Fruit fly (Drosophila melanogaster) whole organism, prepupa: ENCODE data around the gene CG31370.

Source experiments
- CG11294 ChIP-seq: fragments of 200-800 bp; sonication (Bioruptor generic); IDR thresholded peaks from 2 replicates; pipeline ENCODE4 v1.3.6; 2022; ENCODE audit warnings: missing biosample characterization, missing genetic modification characterization
- CG11762 ChIP-seq: fragments of 200-800 bp; sonication (Bioruptor generic); optimal IDR thresholded peaks from 3 replicates; lab custom pipeline; 2016; ENCODE audit warnings: missing biosample characterization, missing genetic modification characterization; ENCODE audit not compliant: insufficient read depth
- CG11902 ChIP-seq: fragments of 200-800 bp; sonication (Bioruptor generic); optimal IDR thresholded peaks from 3 replicates; lab custom pipeline; 2016; ENCODE audit warnings: missing biosample characterization, missing genetic modification characterization
- CG15336 ChIP-seq: fragments of 200-800 bp; sonication (Bioruptor generic); IDR thresholded peaks from 2 replicates; pipeline ENCODE4 v1.3.6; 2022; ENCODE audit warnings: missing biosample characterization, missing genetic modification characterization
- CG1621 ChIP-seq: fragments of 200-800 bp; sonication (Bioruptor generic); optimal IDR thresholded peaks from 3 replicates; lab custom pipeline; 2018; ENCODE audit warnings: missing biosample characterization, mild to moderate bottlenecking, missing genetic modification characterization
- CG3032 ChIP-seq: fragments of 200-800 bp; optimal IDR thresholded peaks from 2 replicates; lab custom pipeline; 2019; ENCODE audit warnings: missing biosample characterization, mild to moderate bottlenecking, missing genetic modification characterization, moderate library complexity
- CG31627 ChIP-seq: fragments of 200-800 bp; sonication (Bioruptor generic); optimal IDR thresholded peaks from 3 replicates; lab custom pipeline; 2016; ENCODE audit warnings: missing biosample characterization, missing genetic modification characterization
- CG32006 ChIP-seq: fragments of 200-800 bp; sonication (Bioruptor generic); optimal IDR thresholded peaks from 3 replicates; lab custom pipeline; 2017; ENCODE audit warnings: missing biosample characterization, mild to moderate bottlenecking, missing genetic modification characterization
- CG34406 ChIP-seq: fragments of 200-800 bp; sonication (Bioruptor generic); optimal IDR thresholded peaks from 3 replicates; lab custom pipeline; 2016; ENCODE audit warnings: missing biosample characterization, missing genetic modification characterization
- CG3919 ChIP-seq: fragments of 200-800 bp; sonication (Bioruptor generic); optimal IDR thresholded peaks from 3 replicates; lab custom pipeline; 2016; ENCODE audit warnings: missing biosample characterization, missing genetic modification characterization
- CG4318 ChIP-seq: fragments of 200-800 bp; sonication (Bioruptor generic); optimal IDR thresholded peaks from 3 replicates; lab custom pipeline; 2017; ENCODE audit warnings: missing biosample characterization, mild to moderate bottlenecking, missing genetic modification characterization
- CG6163 ChIP-seq: fragments of 200-800 bp; sonication (Bioruptor generic); IDR thresholded peaks from 3 replicates; pipeline ENCODE4 v1.3.6; 2022; ENCODE audit warnings: missing biosample characterization, missing genetic modification characterization
- CG6276 ChIP-seq: fragments of 200-800 bp; sonication (Bioruptor generic); optimal IDR thresholded peaks from 2 replicates; lab custom pipeline; 2017; ENCODE audit warnings: missing biosample characterization, mild to moderate bottlenecking, missing genetic modification characterization
- CG7368 ChIP-seq: fragments of 200-800 bp; sonication (Bioruptor generic); optimal IDR thresholded peaks from 3 replicates; lab custom pipeline; 2016; ENCODE audit warnings: missing biosample characterization, missing genetic modification characterization
- CG8119 ChIP-seq: fragments of 200-800 bp; sonication (Bioruptor generic); IDR thresholded peaks from 3 replicates; pipeline ENCODE4 v1.3.6; 2022; ENCODE audit warnings: missing biosample characterization, missing genetic modification characterization
- CG8319 ChIP-seq: fragments of 200-800 bp; sonication (Bioruptor generic); optimal IDR thresholded peaks from 3 replicates; lab custom pipeline; 2016; ENCODE audit warnings: missing biosample characterization, missing genetic modification characterization
- CG8632 ChIP-seq: fragments of 200-800 bp; sonication (Bioruptor generic); optimal IDR thresholded peaks from 3 replicates; lab custom pipeline; 2016; ENCODE audit warnings: missing biosample characterization, missing genetic modification characterization
- Eip75B ChIP-seq: fragments of 200-800 bp; sonication (Bioruptor generic); optimal IDR thresholded peaks from 3 replicates; lab custom pipeline; 2016; ENCODE audit warnings: missing biosample characterization, missing genetic modification characterization
- Eip93F ChIP-seq: fragments of 200-800 bp; sonication (Bioruptor generic); optimal IDR thresholded peaks from 2 replicates; lab custom pipeline; 2016; ENCODE audit warnings: missing biosample characterization, mild to moderate bottlenecking, missing genetic modification characterization
- Ets21C ChIP-seq: fragments of 200-800 bp; sonication (Bioruptor generic); optimal IDR thresholded peaks from 3 replicates; lab custom pipeline; 2016; ENCODE audit warnings: missing biosample characterization, missing genetic modification characterization
- Ets96B ChIP-seq: fragments of 200-800 bp; optimal IDR thresholded peaks from 2 replicates; lab custom pipeline; 2019; ENCODE audit warnings: missing biosample characterization, mild to moderate bottlenecking, missing genetic modification characterization, moderate library complexity
- Gug ChIP-seq: fragments of 200-800 bp; sonication (Bioruptor generic); IDR thresholded peaks from 2 replicates; pipeline ENCODE4 v1.3.6; 2022; ENCODE audit warnings: missing biosample characterization, missing genetic modification characterization
- Hr39 ChIP-seq: fragments of 200-800 bp; sonication (Bioruptor generic); optimal IDR thresholded peaks from 2 replicates; lab custom pipeline; 2016; ENCODE audit warnings: missing biosample characterization, missing genetic modification characterization
- Lpt ChIP-seq: fragments of 200-800 bp; sonication (Bioruptor generic); optimal IDR thresholded peaks from 3 replicates; lab custom pipeline; 2016; ENCODE audit warnings: missing biosample characterization, missing genetic modification characterization
- OdsH ChIP-seq: fragments of 200-800 bp; sonication (Bioruptor generic); optimal IDR thresholded peaks from 3 replicates; lab custom pipeline; 2016; ENCODE audit warnings: missing biosample characterization, missing genetic modification characterization
- Sox15 ChIP-seq: fragments of 200-800 bp; sonication (Bioruptor generic); optimal IDR thresholded peaks from 3 replicates; lab custom pipeline; 2016; ENCODE audit warnings: missing biosample characterization, missing genetic modification characterization
- achi ChIP-seq: fragments of 200-800 bp; sonication (Bioruptor generic); optimal IDR thresholded peaks from 3 replicates; lab custom pipeline; 2016; ENCODE audit warnings: missing biosample characterization, missing genetic modification characterization
- acj6 ChIP-seq: fragments of 200-800 bp; sonication (Bioruptor generic); optimal IDR thresholded peaks from 3 replicates; lab custom pipeline; 2016; ENCODE audit warnings: missing biosample characterization, missing genetic modification characterization
- dac ChIP-seq: fragments of 200-800 bp; sonication (Bioruptor generic); optimal IDR thresholded peaks from 2 replicates; lab custom pipeline; 2017; ENCODE audit warnings: missing biosample characterization, mild to moderate bottlenecking, missing genetic modification characterization
- dsx ChIP-seq: fragments of 200-800 bp; optimal IDR thresholded peaks from 3 replicates; lab custom pipeline; 2019; ENCODE audit warnings: missing biosample characterization, mild to moderate bottlenecking, missing genetic modification characterization, moderate library complexity; ENCODE audit not compliant: poor library complexity, severe bottlenecking
- eg ChIP-seq: fragments of 200-800 bp; sonication (Bioruptor generic); IDR thresholded peaks from 3 replicates; pipeline ENCODE4 v1.3.6; 2022; ENCODE audit warnings: missing biosample characterization, missing genetic modification characterization
- esn ChIP-seq: fragments of 200-800 bp; sonication (Bioruptor generic); optimal IDR thresholded peaks from 2 replicates; lab custom pipeline; 2016; ENCODE audit warnings: missing biosample characterization, mild to moderate bottlenecking, missing genetic modification characterization, moderate library complexity
- fd85E ChIP-seq: fragments of 200-800 bp; sonication (Bioruptor generic); optimal IDR thresholded peaks from 3 replicates; lab custom pipeline; 2016; ENCODE audit warnings: missing biosample characterization, missing genetic modification characterization
- fkh ChIP-seq: fragments of 200-800 bp; sonication (Bioruptor generic); optimal IDR thresholded peaks from 3 replicates; lab custom pipeline; 2017; ENCODE audit warnings: missing biosample characterization, mild to moderate bottlenecking, missing genetic modification characterization, moderate library complexity
- lz ChIP-seq: fragments of 200-800 bp; sonication (Bioruptor generic); optimal IDR thresholded peaks from 3 replicates; lab custom pipeline; 2016; ENCODE audit warnings: missing biosample characterization, missing genetic modification characterization
- net ChIP-seq: fragments of 200-800 bp; sonication (Bioruptor generic); optimal IDR thresholded peaks from 3 replicates; lab custom pipeline; 2016; ENCODE audit warnings: missing biosample characterization, missing genetic modification characterization
- pdm3 ChIP-seq: fragments of 200-800 bp; sonication (Bioruptor generic); optimal IDR thresholded peaks from 3 replicates; lab custom pipeline; 2016; ENCODE audit warnings: missing biosample characterization, missing genetic modification characterization
- salr ChIP-seq, 2 experiments: fragments of 200-800 bp; sonication (Bioruptor generic); optimal IDR thresholded peaks; 3 replicates each; lab custom pipeline; 2016 to 2018; ENCODE audit warnings: missing biosample characterization in 2 of 2, missing genetic modification characterization in 2 of 2, mild to moderate bottlenecking in 1 of 2
- spab ChIP-seq: fragments of 200-800 bp; sonication (Bioruptor generic); optimal IDR thresholded peaks from 2 replicates; lab custom pipeline; 2017; ENCODE audit warnings: missing biosample characterization, mild to moderate bottlenecking, missing genetic modification characterization, missing genetic modification reagents
- ss ChIP-seq, 2 experiments: fragments of 200-800 bp; sonication (Bioruptor generic); optimal IDR thresholded peaks; 2 replicates in 1 of 2; 3 replicates in 1 of 2; lab custom pipeline; 2017 to 2018; ENCODE audit warnings: mild to moderate bottlenecking in 2 of 2, missing biosample characterization in 2 of 2, missing genetic modification characterization in 2 of 2, moderate library complexity in 1 of 2
- svp ChIP-seq: fragments of 200-800 bp; sonication (Bioruptor generic); peaks from one replicate; lab custom pipeline; 2016; ENCODE audit warnings: missing biosample characterization, missing genetic modification characterization
- vri ChIP-seq: fragments of 200-800 bp; sonication (Bioruptor generic); optimal IDR thresholded peaks from 3 replicates; lab custom pipeline; 2016; ENCODE audit warnings: missing biosample characterization, mild to moderate bottlenecking, missing genetic modification characterization

CG31370 gene

DNA sequence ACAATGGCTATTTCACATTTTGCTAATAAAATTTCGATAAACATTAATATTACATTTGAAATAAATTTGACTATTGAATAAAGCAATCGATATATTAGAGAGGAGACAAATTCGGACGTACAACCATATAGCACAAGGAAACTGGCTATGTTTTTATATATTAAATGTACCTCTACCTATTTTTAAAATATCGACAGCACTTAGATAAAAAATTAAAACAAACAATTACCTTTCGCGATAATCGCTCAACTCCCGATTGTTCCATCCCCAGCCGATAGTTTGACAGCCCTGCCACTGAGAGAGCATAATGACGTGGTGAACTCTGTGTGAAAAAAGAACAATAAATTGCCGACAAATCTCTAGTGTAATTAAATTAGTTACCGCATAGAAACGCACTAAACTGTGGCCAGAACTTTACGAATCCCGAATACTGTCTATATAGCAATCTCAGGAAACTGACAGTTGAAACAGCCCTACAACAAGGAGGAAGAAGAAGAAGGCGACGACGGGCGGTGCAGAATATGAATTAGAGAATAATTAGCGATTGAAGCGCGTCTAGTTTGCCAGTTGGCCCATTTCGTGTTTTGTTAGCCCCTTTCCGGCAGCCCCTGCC, 43.5 kb upstream of the CG31370 start, which contains the start of gene CG11857 (continued):
- TF ChIP-seq Sox15 (GFP tag; lab: Kevin White, UChicago) (peak; percentile 96), CG32006 (peak; percentile 96), CG15336 (GFP tag; lab: Robert Waterston, UW) (peak; percentile 93), OdsH (GFP tag; lab: Kevin White, UChicago) (peak; percentile 97), CG11762 (GFP tag; lab: Kevin White, UChicago) (peak; percentile 90), ss (GFP tag; optimal IDR thresholded peaks at IDR 0.05; lab: Kevin White, UChicago) (peak in 1 of 2 experiments; percentile 91), spab (GFP tag; lab: Kevin White, UChicago) (no peak), Lpt (GFP tag; lab: Kevin White, UChicago) (peak; percentile 89), CG3919 (GFP tag; lab: Kevin White, UChicago) (peak; percentile 96), eg (GFP tag; lab: Robert Waterston, UW) (peak; percentile 98), CG1621 (peak; percentile 93), achi (GFP tag; lab: Kevin White, UChicago) (peak; percentile 97), dac (GFP tag; lab: Kevin White, UChicago) (peak; percentile 94)
- TF ChIP-seq, all 60 proteins: peak for 52

- TF ChIP-seq net (GFP tag; lab: Kevin White, UChicago), result no peak
- TF ChIP-seq pdm3 (GFP tag; lab: Kevin White, UChicago), result no peak
- TF ChIP-seq fd85E, result no peak
- no peak for TF ChIP-seq Eip93F
- TF ChIP-seq eg (GFP tag; lab: Robert Waterston, UW), result no peak
- no peak for TF ChIP-seq Ets21C (GFP tag; lab: Kevin White, UChicago)
- no peak for TF ChIP-seq CG8632 (GFP tag; lab: Kevin White, UChicago)
- TF ChIP-seq Gug, result no peak
- TF ChIP-seq spab (GFP tag; lab: Kevin White, UChicago), result no peak
- no peak for TF ChIP-seq CG11902 (GFP tag; lab: Kevin White, UChicago)
- TF ChIP-seq CG7368 (GFP tag; lab: Kevin White, UChicago), result no peak
- no peak for TF ChIP-seq Sox15 (GFP tag; lab: Kevin White, UChicago)
- no peak for TF ChIP-seq CG8319 (GFP tag; lab: Kevin White, UChicago)
Observed at dm6 chr3R:25260670-25261069, 41.6 kb upstream of the CG31370 start.

dm6 chr3R:25262322-25262761, 39.9 kb upstream of the CG31370 start, which contains the start of the genes Kdsr and CG11858:
TSS of gene Kdsr (minus strand) at chr3R:25262498.
TSS of gene CG11858 (plus strand) at chr3R:25262741.
- TF ChIP-seq vri (peak; percentile 94), CG4318 (no peak), Gug (peak; percentile 65), Eip75B (GFP tag; lab: Kevin White, UChicago) (no peak), Lpt (GFP tag; lab: Kevin White, UChicago) (peak; percentile 6), CG15336 (GFP tag; lab: Robert Waterston, UW) (0 out of 2 replicates have a peak, but pooled peaks have one; percentile 43), CG6163 (GFP tag; lab: Robert Waterston, UW) (peak; percentile 58; the same call in 1 of the 3 replicates), Hr39 (no peak), CG3032 (peak; percentile 58), CG34406 (GFP tag; lab: Kevin White, UChicago) (no peak), lz (GFP tag; lab: Kevin White, UChicago) (peak; percentile 77), Sox15 (GFP tag; lab: Kevin White, UChicago) (peak; percentile 13), esn (GFP tag; lab: Kevin White, UChicago) (peak; percentile 78), salr (GFP tag; optimal IDR thresholded peaks at IDR 0.05; lab: Kevin White, UChicago) (no peak), dsx (GFP tag; lab: Kevin White, UChicago) (peak; percentile 37), eg (GFP tag; lab: Robert Waterston, UW) (peak; percentile 72; the same call in 2 of the 3 replicates), fkh (GFP tag; lab: Kevin White, UChicago) (peak; percentile 76), CG31627 (GFP tag; lab: Kevin White, UChicago) (peak; percentile 73), CG6276 (GFP tag; lab: Kevin White, UChicago) (no peak), svp (peak; percentile 95), spab (GFP tag; lab: Kevin White, UChicago) (no peak), Ets96B (peak; percentile 53), achi (GFP tag; lab: Kevin White, UChicago) (peak; percentile 36), CG11294 (GFP tag; lab: Robert Waterston, UW) (peak; percentile 28; the same call in 1 of the 2 replicates), acj6 (no peak), CG1621 (peak; percentile 44), Eip93F (peak; percentile 60), CG8119 (GFP tag; lab: Robert Waterston, UW) (peak; percentile 44; the same call in 2 of the 3 replicates)
